Fruit fly (Drosophila melanogaster) whole organism, pupa: ENCODE results near the gene RanGAP.

Source experiments
- CG12605 ChIP-seq: fragments of 200-800 bp; sonication (Bioruptor generic); IDR thresholded peaks from 2 replicates; pipeline ENCODE4 v1.3.6; 2022; ENCODE audit warnings: missing biosample characterization, missing genetic modification characterization
- CG13204 ChIP-seq: fragments of 200-800 bp; sonication (Bioruptor generic); optimal IDR thresholded peaks from 2 replicates; lab custom pipeline; 2018; ENCODE audit warnings: missing biosample characterization, mild to moderate bottlenecking, missing genetic modification characterization, moderate library complexity
- CG15710 ChIP-seq: fragments of 200-800 bp; sonication (Bioruptor generic); optimal IDR thresholded peaks from 2 replicates; lab custom pipeline; 2018; ENCODE audit warnings: missing biosample characterization, mild to moderate bottlenecking, missing genetic modification characterization, moderate library complexity
- CG17806 ChIP-seq: fragments of 200-800 bp; sonication (Bioruptor generic); optimal IDR thresholded peaks from 2 replicates; lab custom pipeline; 2018; ENCODE audit warnings: missing biosample characterization, mild to moderate bottlenecking, missing genetic modification characterization, moderate library complexity
- CG34367 ChIP-seq: fragments of 200-800 bp; sonication (Bioruptor generic); optimal IDR thresholded peaks from 2 replicates; lab custom pipeline; 2018; ENCODE audit warnings: missing biosample characterization, mild to moderate bottlenecking, missing genetic modification characterization
- CG8301 ChIP-seq: fragments of 200-800 bp; sonication (Bioruptor generic); optimal IDR thresholded peaks from 2 replicates; lab custom pipeline; 2018; ENCODE audit warnings: missing biosample characterization, mild to moderate bottlenecking, missing genetic modification characterization
- CG9948 ChIP-seq: fragments of 200-800 bp; sonication (Bioruptor generic); optimal IDR thresholded peaks from 2 replicates; lab custom pipeline; 2018; ENCODE audit warnings: missing biosample characterization, mild to moderate bottlenecking, missing genetic modification characterization, moderate library complexity
- D1 ChIP-seq: fragments of 200-800 bp; sonication (Bioruptor generic); optimal IDR thresholded peaks from 2 replicates; lab custom pipeline; 2018; ENCODE audit warnings: missing biosample characterization, mild to moderate bottlenecking, missing genetic modification characterization, moderate library complexity
- EcR ChIP-seq: fragments of 200-800 bp; sonication (Bioruptor generic); optimal IDR thresholded peaks from 3 replicates; lab custom pipeline; 2019; ENCODE audit warnings: missing biosample characterization, missing genetic modification characterization, mild to moderate bottlenecking, moderate library complexity, missing genetic modification reagents
- Ets98B ChIP-seq: fragments of 200-800 bp; sonication (Bioruptor generic); IDR thresholded peaks from 2 replicates; pipeline ENCODE4 v1.3.6; 2022; ENCODE audit warnings: missing biosample characterization, missing genetic modification characterization
- Pif1A ChIP-seq: fragments of 200-800 bp; sonication (Bioruptor generic); optimal IDR thresholded peaks from 3 replicates; lab custom pipeline; 2016; ENCODE audit warnings: missing biosample characterization, missing genetic modification characterization
- Pif1B ChIP-seq: fragments of 200-800 bp; sonication (Bioruptor generic); optimal IDR thresholded peaks from 3 replicates; lab custom pipeline; 2016; ENCODE audit warnings: missing biosample characterization, missing genetic modification characterization
- gl ChIP-seq: fragments of 200-800 bp; sonication (Bioruptor generic); optimal IDR thresholded peaks from 2 replicates; lab custom pipeline; 2018; ENCODE audit warnings: missing biosample characterization, mild to moderate bottlenecking, missing genetic modification characterization

DNA sequence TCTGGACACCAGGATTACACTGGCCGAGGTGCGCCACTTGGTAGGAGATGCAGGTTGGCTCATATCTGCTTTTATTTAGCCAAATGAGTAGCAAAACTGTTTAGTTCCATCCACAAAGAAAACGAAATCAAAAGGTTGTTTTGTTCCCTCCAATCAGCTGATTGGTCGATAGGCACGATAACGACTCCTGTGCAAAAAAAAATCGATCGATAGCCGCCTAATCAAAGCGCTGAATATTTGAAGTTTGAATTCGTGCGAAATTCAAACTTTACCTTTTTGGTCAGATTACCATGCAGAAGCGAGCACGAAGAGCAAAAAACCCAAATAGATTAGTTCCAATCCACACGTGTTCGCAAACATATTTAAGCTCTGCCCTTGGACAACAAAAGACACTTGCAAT lies 42.8 kb downstream of the RanGAP start, which contains the start of the genes CG10195 and CG13084:
- TF ChIP-seq gl (tag; lab: Kevin White, UChicago) (no peak), CG9948 (tag; lab: Kevin White, UChicago) (no peak), EcR (GFP tag; lab: Kevin White, UChicago) (no peak), Ets98B (no peak), Pif1A (no peak), CG8301 (no peak), CG34367 (tag; lab: Kevin White, UChicago) (no peak), CG13204 (GFP tag; lab: Kevin White, UChicago) (no peak), D1 (tag; lab: Kevin White, UChicago) (no peak), CG12605 (no peak), Pif1B (GFP tag; lab: Kevin White, UChicago) (no peak), CG15710 (tag; lab: Kevin White, UChicago) (no peak), CG17806 (tag; lab: Kevin White, UChicago) (no peak)
